Worm (Caenorhabditis elegans): Measurements from ENCODE around the gene ZC449.2.

The ZC449.2 gene

ce11 chrX:5066570-5066969 is 45.5 kb downstream of the ZC449.2 start:
- TF ChIP-seq tbx-7 (tag; optimal IDR thresholded peaks at IDR 0.05) (no peak), zip-5 (tag; optimal IDR thresholded peaks at IDR 0.05) (no peak), ceh-45 (GFP tag; IDR thresholded peaks at IDR 0.05) (no peak), rnt-1 (tag; optimal IDR thresholded peaks at IDR 0.05) (no peak), T23F11.4 (GFP tag; optimal IDR thresholded peaks at IDR 0.05) (no peak), ceh-6 (GFP tag; optimal IDR thresholded peaks at IDR 0.05) (no peak), C38D4.7 (GFP tag; optimal IDR thresholded peaks at IDR 0.05) (no peak), unc-86 (tag; optimal IDR thresholded peaks at IDR 0.05) (no peak), ceh-30 (tag; optimal IDR thresholded peaks at IDR 0.05) (no peak), fkh-10 (GFP tag; optimal IDR thresholded peaks at IDR 0.05) (no peak), ceh-2 (tag; optimal IDR thresholded peaks at IDR 0.05) (no peak), pax-1 (tag; optimal IDR thresholded peaks at IDR 0.05) (no peak), eyg-1 (tag; optimal IDR thresholded peaks at IDR 0.05) (no peak), pha-4 (tag; optimal IDR thresholded peaks at IDR 0.05) (no peak), nfya-1 (tag; optimal IDR thresholded peaks at IDR 0.05) (no peak), gmeb-2 (tag; optimal IDR thresholded peaks at IDR 0.05) (no peak), madf-2 (tag; optimal IDR thresholded peaks at IDR 0.05) (no peak), lim-6 (tag; optimal IDR thresholded peaks at IDR 0.05) (no peak)

- no peak for TF ChIP-seq nhr-11 (tag; optimal IDR thresholded peaks at IDR 0.05)
- no peak for TF ChIP-seq fkh-10 (GFP tag; optimal IDR thresholded peaks at IDR 0.05)
- TF ChIP-seq tbx-7 (tag; optimal IDR thresholded peaks at IDR 0.05) = no peak
- TF ChIP-seq ahr-1 (tag; optimal IDR thresholded peaks at IDR 0.05) = no peak
- no peak for TF ChIP-seq lim-6 (tag; optimal IDR thresholded peaks at IDR 0.05)
These were observed 46.7 kb downstream of the ZC449.2 start, which contains the start of gene clc-7 for ce11 chrX:5067796-5068195. Gene clc-7, plus strand, starts transcription at chrX:5068096.

DNA sequence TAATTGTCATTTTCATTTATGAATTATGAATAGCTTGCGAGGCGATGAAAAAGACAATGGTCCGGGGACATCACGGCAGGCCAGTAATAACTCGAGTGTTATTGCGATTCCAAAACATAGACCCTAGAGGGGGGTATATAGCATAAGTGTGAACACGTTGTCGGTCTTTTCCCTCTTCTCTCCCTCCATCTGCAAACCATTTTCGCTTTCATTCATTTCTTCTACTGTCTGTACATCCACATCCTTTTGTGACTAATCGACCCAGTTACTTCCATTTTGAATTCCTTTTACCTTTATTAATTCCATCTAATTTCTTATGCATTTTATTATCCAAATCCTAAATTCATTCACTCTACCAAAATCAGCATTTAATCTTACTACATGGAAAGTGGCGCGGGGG is 49.9 kb downstream of the ZC449.2 start:
- TF ChIP-seq unc-3 (GFP tag; conservative IDR thresholded peaks at IDR 0.05) = no peak
- TF ChIP-seq unc-3 (tag; optimal IDR thresholded peaks at IDR 0.05) = no peak
- no peak for TF ChIP-seq C08G9.2 (tag; optimal IDR thresholded peaks at IDR 0.05)
- TF ChIP-seq dve-1 (tag; optimal IDR thresholded peaks at IDR 0.05) = no peak
- TF ChIP-seq ceh-2 (tag; optimal IDR thresholded peaks at IDR 0.05) = no peak
- TF ChIP-seq ceh-18 (tag; optimal IDR thresholded peaks at IDR 0.05) = no peak
- TF ChIP-seq elt-4 (tag; optimal IDR thresholded peaks at IDR 0.05) = no peak
- TF ChIP-seq ceh-31 (tag; optimal IDR thresholded peaks at IDR 0.05) = no peak
- no peak for TF ChIP-seq zip-5 (tag; optimal IDR thresholded peaks at IDR 0.05)
- no peak for TF ChIP-seq ttx-3 (tag; optimal IDR thresholded peaks at IDR 0.05)
- no peak for TF ChIP-seq C38D4.7 (GFP tag; optimal IDR thresholded peaks at IDR 0.05)
- no peak for TF ChIP-seq fax-1 (tag; optimal IDR thresholded peaks at IDR 0.05)
- no peak for TF ChIP-seq ama-1 (optimal IDR thresholded peaks at IDR 0.05)
- no peak for TF ChIP-seq ceh-6 (GFP tag; optimal IDR thresholded peaks at IDR 0.05)
- TF ChIP-seq ceh-34 (tag; optimal IDR thresholded peaks at IDR 0.05) = no peak
- TF ChIP-seq ceh-14 (tag; optimal IDR thresholded peaks at IDR 0.05) = no peak
- no peak for TF ChIP-seq pha-4 (tag; optimal IDR thresholded peaks at IDR 0.05)
- TF ChIP-seq hlh-30 (tag; optimal IDR thresholded peaks at IDR 0.05; ENCODE audit: insufficient read depth) = no peak

Data from whole organism, late embryonic.